Worm (Caenorhabditis elegans) whole organism, late embryonic: ENCODE data around the gene mnp-1.

Source experiments
- C08G9.2 ChIP-seq: sonication (generic microtip); optimal IDR thresholded peaks from 2 replicates; lab custom pipeline; 2016; ENCODE audit warnings: mild to moderate bottlenecking, missing genetic modification characterization, moderate library complexity, missing compliant biosample characterization
- F13H6.1 ChIP-seq: sonication (generic microtip); optimal IDR thresholded peaks from 2 replicates; lab custom pipeline; 2016; ENCODE audit warnings: missing genetic modification characterization, missing compliant biosample characterization
- K02D7.2 ChIP-seq: sonication (generic microtip); optimal IDR thresholded peaks from 2 replicates; lab custom pipeline; 2017; ENCODE audit warnings: mild to moderate bottlenecking, missing genetic modification characterization, missing compliant biosample characterization
- K09A11.1 ChIP-seq: sonication (generic microtip); optimal IDR thresholded peaks from 2 replicates; lab custom pipeline; 2017; ENCODE audit warnings: antibody characterized with exemption, mild to moderate bottlenecking, missing genetic modification characterization, missing compliant biosample characterization; ENCODE audit not compliant: insufficient read depth
- T23F11.4 ChIP-seq: fragments of 200-800 bp; sonication (Bioruptor generic); optimal IDR thresholded peaks from 2 replicates; lab custom pipeline; 2018; ENCODE audit warnings: mild to moderate bottlenecking, missing genetic modification characterization, missing compliant biosample characterization
- ama-1 ChIP-seq: fragments of 150-350 bp; optimal IDR thresholded peaks from 2 replicates; lab custom pipeline; 2014
- ceh-14 ChIP-seq: sonication (generic microtip); optimal IDR thresholded peaks from 2 replicates; lab custom pipeline; 2016; ENCODE audit warnings: missing genotype, missing genetic modification characterization, missing compliant biosample characterization
- ceh-18 ChIP-seq: sonication (generic microtip); optimal IDR thresholded peaks from 2 replicates; lab custom pipeline; 2016; ENCODE audit warnings: missing genetic modification characterization, missing compliant biosample characterization
- ceh-2 ChIP-seq: sonication (generic microtip); optimal IDR thresholded peaks from 2 replicates; lab custom pipeline; 2016; ENCODE audit warnings: missing genotype, missing genetic modification characterization, missing compliant biosample characterization
- ceh-30 ChIP-seq: fragments of 150-350 bp; optimal IDR thresholded peaks from 2 replicates; lab custom pipeline; 2014; ENCODE audit warnings: missing biosample characterization, missing genetic modification characterization
- ceh-31 ChIP-seq: sonication (generic microtip); optimal IDR thresholded peaks from 2 replicates; lab custom pipeline; 2016; ENCODE audit warnings: missing genetic modification characterization, missing compliant biosample characterization
- ceh-45 ChIP-seq: fragments of 200-800 bp; sonication (Bioruptor generic); IDR thresholded peaks from 2 replicates; pipeline ENCODE4 v1.3.6; 2022; ENCODE audit warnings: missing genetic modification reagents, missing genetic modification characterization, missing compliant biosample characterization
- ceh-6 ChIP-seq: fragments of 200-800 bp; sonication (Bioruptor generic); optimal IDR thresholded peaks from 2 replicates; lab custom pipeline; 2018; ENCODE audit warnings: mild to moderate bottlenecking, missing genetic modification characterization, missing compliant biosample characterization
- ceh-9 ChIP-seq: sonication (generic microtip); optimal IDR thresholded peaks from 2 replicates; lab custom pipeline; 2016; ENCODE audit warnings: mild to moderate bottlenecking, missing genetic modification characterization, inconsistent platforms, missing compliant biosample characterization
- dmd-4 ChIP-seq: sonication (generic microtip); optimal IDR thresholded peaks from 2 replicates; lab custom pipeline; 2016; ENCODE audit warnings: borderline replicate concordance, missing genetic modification characterization, missing compliant biosample characterization
- elt-2 ChIP-seq: sonication (generic microtip); optimal IDR thresholded peaks from 2 replicates; lab custom pipeline; 2016; ENCODE audit warnings: missing genetic modification reagents, missing genetic modification characterization, missing compliant biosample characterization
- ets-4 ChIP-seq: sonication (generic microtip); optimal IDR thresholded peaks from 2 replicates; lab custom pipeline; 2016; ENCODE audit warnings: missing genetic modification characterization, missing compliant biosample characterization
- eyg-1 ChIP-seq: sonication (generic microtip); optimal IDR thresholded peaks from 2 replicates; lab custom pipeline; 2016; ENCODE audit warnings: missing genotype, missing genetic modification characterization, missing compliant biosample characterization
- hlh-13 ChIP-seq: fragments of 200-800 bp; sonication (Bioruptor generic); optimal IDR thresholded peaks from 2 replicates; lab custom pipeline; 2018; ENCODE audit warnings: mild to moderate bottlenecking, missing genetic modification characterization, missing compliant biosample characterization
- hlh-15 ChIP-seq: sonication (generic microtip); optimal IDR thresholded peaks from 2 replicates; lab custom pipeline; 2016; ENCODE audit warnings: missing genetic modification characterization, missing compliant biosample characterization
- hlh-6 ChIP-seq: sonication (generic microtip); optimal IDR thresholded peaks from 2 replicates; lab custom pipeline; 2016; ENCODE audit warnings: missing genotype, missing genetic modification characterization, missing compliant biosample characterization
- hlh-8 ChIP-seq: sonication (generic microtip); optimal IDR thresholded peaks from 2 replicates; lab custom pipeline; 2016; ENCODE audit warnings: missing genotype, missing genetic modification characterization, missing compliant biosample characterization
- lin-11 ChIP-seq: fragments of 200-800 bp; sonication (Bioruptor generic); optimal IDR thresholded peaks from 2 replicates; lab custom pipeline; 2018; ENCODE audit warnings: mild to moderate bottlenecking, missing genetic modification characterization, missing compliant biosample characterization
- nfya-1 ChIP-seq: sonication (generic microtip); optimal IDR thresholded peaks from 2 replicates; lab custom pipeline; 2017; ENCODE audit warnings: missing genetic modification characterization, mild to moderate bottlenecking, missing compliant biosample characterization, antibody characterized with exemption, moderate library complexity
- npax-4 ChIP-seq: sonication (generic microtip); optimal IDR thresholded peaks from 2 replicates; lab custom pipeline; 2016; ENCODE audit warnings: missing genetic modification characterization, missing compliant biosample characterization
- pag-3 ChIP-seq: sonication (generic microtip); optimal IDR thresholded peaks from 2 replicates; lab custom pipeline; 2016; ENCODE audit warnings: missing compliant biosample characterization, missing genetic modification characterization, borderline replicate concordance
- pax-1 ChIP-seq: fragments of 150-350 bp; optimal IDR thresholded peaks from 2 replicates; lab custom pipeline; 2014; ENCODE audit warnings: missing biosample characterization, missing genetic modification characterization
- pha-2 ChIP-seq: sonication (generic microtip); optimal IDR thresholded peaks from 2 replicates; lab custom pipeline; 2017; ENCODE audit warnings: mild to moderate bottlenecking, missing genetic modification characterization, missing compliant biosample characterization
- pqm-1 ChIP-seq: sonication (generic microtip); optimal IDR thresholded peaks from 2 replicates; lab custom pipeline; 2016; ENCODE audit warnings: missing genetic modification characterization, missing compliant biosample characterization
- pros-1 ChIP-seq: fragments of 150-350 bp; optimal IDR thresholded peaks from 2 replicates; lab custom pipeline; 2014; ENCODE audit warnings: missing biosample characterization, missing genetic modification reagents, missing genetic modification characterization
- ref-2 ChIP-seq: sonication (generic microtip); optimal IDR thresholded peaks from 2 replicates; lab custom pipeline; 2016; ENCODE audit warnings: missing genetic modification characterization, missing compliant biosample characterization
- rnt-1 ChIP-seq: sonication (generic microtip); optimal IDR thresholded peaks from 2 replicates; lab custom pipeline; 2016; ENCODE audit warnings: missing genetic modification characterization, missing compliant biosample characterization
- sdc-2 ChIP-seq: sonication (generic microtip); optimal IDR thresholded peaks from 2 replicates; lab custom pipeline; 2016; ENCODE audit warnings: missing genotype, missing genetic modification characterization, missing compliant biosample characterization
- sox-2 ChIP-seq: fragments of 200-800 bp; sonication (Bioruptor generic); IDR thresholded peaks from 2 replicates; pipeline ENCODE4 v1.3.6; 2022; ENCODE audit warnings: missing genetic modification reagents, missing genetic modification characterization, missing compliant biosample characterization
- tbx-2 ChIP-seq: sonication (generic microtip); optimal IDR thresholded peaks from 2 replicates; lab custom pipeline; 2016; ENCODE audit warnings: missing genetic modification characterization, missing compliant biosample characterization
- tbx-7 ChIP-seq: sonication (generic microtip); optimal IDR thresholded peaks from 2 replicates; lab custom pipeline; 2016; ENCODE audit warnings: missing genotype, missing genetic modification characterization, missing compliant biosample characterization
- ttx-3 ChIP-seq: sonication (generic microtip); optimal IDR thresholded peaks from 2 replicates; lab custom pipeline; 2016; ENCODE audit warnings: missing genetic modification reagents, missing genetic modification characterization, missing compliant biosample characterization
- unc-3 ChIP-seq, 2 experiments: fragments of 200-800 bp in 1 of 2; sonication (Bioruptor generic) in 1 of 2; sonication (generic microtip) in 1 of 2; conservative IDR thresholded peaks in 1 of 2; optimal IDR thresholded peaks in 1 of 2; 2 replicates each; pipeline versions ENCODE4 v1.3.6 to Lab custom; 2016 to 2022; ENCODE audit warnings: missing compliant biosample characterization in 2 of 2, missing genetic modification characterization in 2 of 2, missing genetic modification reagents in 1 of 2
- unc-42 ChIP-seq: sonication (generic microtip); optimal IDR thresholded peaks from 2 replicates; lab custom pipeline; 2016; ENCODE audit warnings: missing genotype, missing genetic modification characterization, missing compliant biosample characterization
- unc-55 ChIP-seq: sonication (generic microtip); optimal IDR thresholded peaks from 2 replicates; lab custom pipeline; 2017; ENCODE audit warnings: missing biosample characterization, missing genetic modification reagents, missing genetic modification characterization
- zip-5 ChIP-seq: sonication (generic microtip); optimal IDR thresholded peaks from 2 replicates; lab custom pipeline; 2016; ENCODE audit warnings: missing genetic modification characterization, missing compliant biosample characterization

Gene mnp-1

DNA sequence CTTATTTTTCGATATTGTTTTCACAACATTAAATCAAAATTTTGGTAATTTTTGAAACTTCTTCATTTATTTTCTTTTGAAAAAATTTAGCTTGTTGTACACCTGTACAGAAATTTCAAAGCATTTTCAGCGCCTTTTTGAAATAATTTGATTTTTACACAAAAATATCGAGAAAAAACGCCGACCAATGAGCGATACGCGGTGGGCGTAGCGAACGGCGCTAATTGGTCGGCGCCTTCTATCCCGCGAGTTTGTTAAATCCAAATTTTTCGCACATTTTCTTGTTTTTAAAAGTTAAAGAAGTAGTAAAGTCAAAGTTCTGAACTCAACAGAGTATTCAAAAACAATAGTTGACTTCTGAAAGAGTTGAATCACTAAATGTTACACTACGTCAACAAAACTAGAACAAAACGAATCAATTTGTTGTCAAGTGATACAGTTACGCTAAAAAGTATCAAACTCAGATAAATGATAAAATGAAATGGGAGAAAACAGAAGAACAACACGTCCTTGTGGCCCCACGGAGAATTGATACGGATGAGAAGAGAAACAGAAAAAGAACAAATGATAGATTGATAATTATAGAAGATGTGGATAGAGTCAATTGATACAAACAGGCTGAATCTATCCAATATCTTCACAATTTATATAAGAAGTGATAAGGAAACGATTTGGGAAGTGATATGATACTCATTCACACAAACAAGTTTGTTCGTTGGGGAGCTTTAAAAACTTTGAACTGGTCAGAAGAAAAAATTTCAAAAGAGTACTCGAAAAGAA, 28.0 kb upstream of the mnp-1 start:
- TF ChIP-seq nfya-1 (tag; lab: Kevin White, UChicago) (peak; percentile 83), pag-3 (no peak)

DNA sequence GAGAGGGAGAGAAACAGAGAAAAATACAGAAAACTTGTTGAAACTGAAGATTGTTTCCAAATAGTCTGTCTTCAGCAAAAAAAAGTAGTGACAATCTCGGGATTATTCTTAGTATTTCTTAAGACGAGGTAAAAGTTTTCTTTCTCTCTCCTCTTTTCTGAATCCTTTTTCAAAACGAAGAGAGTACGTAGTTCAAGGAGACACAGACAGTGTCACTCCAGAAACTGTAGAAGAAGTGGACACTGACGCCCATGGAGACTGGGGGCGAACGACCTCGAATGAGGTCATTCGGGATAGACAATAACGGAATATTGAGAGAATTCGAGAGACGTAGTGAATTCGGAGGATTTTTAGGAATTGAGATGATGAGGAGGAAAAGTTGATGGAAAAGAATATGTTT, 25.4 kb upstream of the mnp-1 start, which contains the start of gene gly-6:
gly-6 (minus strand) TSS at position 245 of the 400 bp plus-strand sequence.
- TF ChIP-seq ttx-3 (tag; lab: Kevin White, UChicago) (no peak), ceh-18 (no peak), F13H6.1 (tag; lab: Kevin White, UChicago) (no peak), ceh-30 (tag; lab: Kevin White, UChicago) (no peak), pha-2 (no peak), T23F11.4 (GFP tag; lab: Kevin White, UChicago) (no peak), sox-2 (no peak), K09A11.1 (tag; lab: Kevin White, UChicago) (no peak), hlh-6 (tag; lab: Kevin White, UChicago) (no peak), sdc-2 (no peak), zip-5 (tag; lab: Kevin White, UChicago) (no peak), pros-1 (no peak), K02D7.2 (tag; lab: Kevin White, UChicago) (no peak), pax-1 (tag; lab: Kevin White, UChicago) (no peak), eyg-1 (tag; lab: Kevin White, UChicago) (no peak), pag-3 (no peak), ama-1 (lab: Kevin White, UChicago) (no peak), ets-4 (tag; lab: Kevin White, UChicago) (no peak)
- TF ChIP-seq, all 69 proteins: peak for 0

DNA sequence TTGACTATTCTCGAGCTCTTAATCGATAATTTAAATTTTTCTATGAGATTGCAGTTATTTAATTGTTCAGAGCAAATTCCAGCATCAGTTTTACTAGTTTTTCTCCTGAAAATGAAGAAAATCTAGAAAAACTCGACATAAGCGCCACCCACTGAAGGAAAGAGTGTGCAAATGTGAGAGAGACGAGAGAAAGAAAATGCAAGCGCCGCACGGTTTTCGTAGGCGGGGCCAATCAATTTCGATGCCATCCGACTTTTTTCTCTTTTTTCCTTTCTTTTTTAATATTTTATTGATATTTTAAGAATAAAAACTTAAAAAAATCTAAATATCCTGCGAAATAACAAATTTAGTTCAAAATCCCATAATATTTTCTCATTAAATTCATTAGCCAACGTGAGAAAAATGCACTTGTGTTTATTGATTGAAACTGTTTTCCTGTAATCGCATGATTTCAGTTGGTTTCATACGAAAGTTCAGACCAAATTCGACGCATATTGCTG, 23.8 kb upstream of the mnp-1 start, which contains the start of gene cdk-12:
cdk-12 (plus strand) TSS at position 450 of the 500 bp plus-strand sequence.
- TF ChIP-seq tbx-2 (tag; lab: Kevin White, UChicago), result peak; percentile 26
- peak; percentile 33 for TF ChIP-seq nfya-1 (tag; lab: Kevin White, UChicago)
- no peak for TF ChIP-seq C08G9.2 (tag; lab: Kevin White, UChicago)

DNA sequence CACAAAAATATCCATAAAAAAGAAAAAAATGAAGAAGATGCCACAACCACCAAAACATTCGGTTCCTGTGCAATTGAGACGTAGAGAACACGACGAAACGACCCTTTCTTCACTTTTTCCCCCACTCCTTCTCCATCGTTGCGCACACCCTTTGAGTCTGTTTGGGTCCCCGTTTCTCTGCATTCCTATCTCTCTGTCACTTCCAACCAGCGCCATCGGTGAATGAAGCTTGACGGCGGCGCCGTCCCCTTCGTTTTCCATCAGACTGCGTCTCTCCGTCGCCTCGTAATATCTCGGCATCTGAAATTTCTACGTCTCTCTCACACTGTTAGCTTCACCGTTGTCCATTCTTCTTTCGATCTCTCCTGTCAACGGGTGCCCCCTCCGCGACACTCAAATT, 20.8 kb upstream of the mnp-1 start:
- TF ChIP-seq ceh-31 (peak; percentile 51), unc-42 (peak; percentile 14), pha-2 (no peak), elt-2 (tag; lab: Kevin White, UChicago) (no peak), F13H6.1 (tag; lab: Kevin White, UChicago) (peak; percentile 10), zip-5 (tag; lab: Kevin White, UChicago) (no peak), dmd-4 (tag; lab: Kevin White, UChicago) (no peak), ceh-18 (no peak), ceh-14 (tag; lab: Kevin White, UChicago) (peak; percentile 13), ceh-45 (GFP tag; lab: Robert Waterston, UW) (no peak), hlh-8 (tag; lab: Kevin White, UChicago) (no peak), hlh-13 (GFP tag; lab: Kevin White, UChicago) (no peak), ceh-9 (tag; lab: Kevin White, UChicago) (no peak), lin-11 (tag; lab: Kevin White, UChicago) (no peak), unc-55 (GFP tag; lab: Kevin White, UChicago) (peak; percentile 41), nfya-1 (tag; lab: Kevin White, UChicago) (peak; percentile 26), ets-4 (tag; lab: Kevin White, UChicago) (no peak), C08G9.2 (tag; lab: Kevin White, UChicago) (peak; percentile 19)

DNA sequence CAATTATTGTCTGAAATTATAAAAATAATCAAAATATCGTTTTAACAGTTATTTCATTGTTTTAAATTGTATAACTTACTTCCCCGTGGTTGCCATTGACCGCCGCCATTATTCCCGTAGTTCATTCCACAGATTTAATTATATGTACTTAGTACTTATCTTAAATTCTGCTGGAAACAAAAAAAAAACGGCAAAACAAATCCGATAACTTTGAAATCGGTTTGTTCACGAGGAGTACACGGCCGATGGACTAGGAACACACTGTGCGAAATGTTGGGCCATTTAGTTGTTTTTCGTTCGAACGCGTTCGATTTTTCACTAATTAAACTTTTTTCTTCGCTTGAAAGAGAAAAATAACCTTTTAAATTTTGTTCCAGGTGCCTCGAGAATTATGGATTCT, 13.3 kb upstream of the mnp-1 start, which contains the start of the genes B0285.3 and lcmt-1:
B0285.3 (minus strand) TSS at position 267 of the 400 bp plus-strand sequence.
lcmt-1 (plus strand) TSS at position 377 of the 400 bp plus-strand sequence.
- TF ChIP-seq sox-2 (no peak), ceh-31 (peak; percentile 77), ceh-30 (tag; lab: Kevin White, UChicago) (no peak), ref-2 (tag; lab: Kevin White, UChicago) (peak; percentile 35), npax-4 (tag; lab: Kevin White, UChicago) (no peak), ceh-45 (GFP tag; lab: Robert Waterston, UW) (no peak), hlh-15 (no peak), unc-3 (GFP tag; conservative IDR thresholded peaks at IDR 0.05; lab: Robert Waterston, UW) (no peak), unc-3 (tag; optimal IDR thresholded peaks at IDR 0.05; lab: Kevin White, UChicago) (no peak), eyg-1 (tag; lab: Kevin White, UChicago) (no peak), pqm-1 (tag; lab: Kevin White, UChicago) (no peak), ceh-6 (GFP tag; lab: Kevin White, UChicago) (no peak), ceh-2 (peak; percentile 80), unc-42 (peak; percentile 20), rnt-1 (tag; lab: Kevin White, UChicago) (peak; percentile 31), C08G9.2 (tag; lab: Kevin White, UChicago) (peak; percentile 84), tbx-7 (tag; lab: Kevin White, UChicago) (peak; percentile 73), zip-5 (tag; lab: Kevin White, UChicago) (peak; percentile 44), pha-2 (no peak), ceh-14 (tag; lab: Kevin White, UChicago) (no peak)
